Fruit fly (Drosophila melanogaster) S2 (cell line): Measurements from ENCODE around the gene CG42502.

Experiments used
- CG8478 ChIP-seq: fragments of >200 bp; optimal IDR thresholded peaks from 2 replicates; lab custom pipeline; 2018
- CTCF ChIP-seq, 2 experiments: fragments of >200 bp; optimal IDR thresholded peaks; 2 replicates each; lab custom pipeline; 2018

DNA sequence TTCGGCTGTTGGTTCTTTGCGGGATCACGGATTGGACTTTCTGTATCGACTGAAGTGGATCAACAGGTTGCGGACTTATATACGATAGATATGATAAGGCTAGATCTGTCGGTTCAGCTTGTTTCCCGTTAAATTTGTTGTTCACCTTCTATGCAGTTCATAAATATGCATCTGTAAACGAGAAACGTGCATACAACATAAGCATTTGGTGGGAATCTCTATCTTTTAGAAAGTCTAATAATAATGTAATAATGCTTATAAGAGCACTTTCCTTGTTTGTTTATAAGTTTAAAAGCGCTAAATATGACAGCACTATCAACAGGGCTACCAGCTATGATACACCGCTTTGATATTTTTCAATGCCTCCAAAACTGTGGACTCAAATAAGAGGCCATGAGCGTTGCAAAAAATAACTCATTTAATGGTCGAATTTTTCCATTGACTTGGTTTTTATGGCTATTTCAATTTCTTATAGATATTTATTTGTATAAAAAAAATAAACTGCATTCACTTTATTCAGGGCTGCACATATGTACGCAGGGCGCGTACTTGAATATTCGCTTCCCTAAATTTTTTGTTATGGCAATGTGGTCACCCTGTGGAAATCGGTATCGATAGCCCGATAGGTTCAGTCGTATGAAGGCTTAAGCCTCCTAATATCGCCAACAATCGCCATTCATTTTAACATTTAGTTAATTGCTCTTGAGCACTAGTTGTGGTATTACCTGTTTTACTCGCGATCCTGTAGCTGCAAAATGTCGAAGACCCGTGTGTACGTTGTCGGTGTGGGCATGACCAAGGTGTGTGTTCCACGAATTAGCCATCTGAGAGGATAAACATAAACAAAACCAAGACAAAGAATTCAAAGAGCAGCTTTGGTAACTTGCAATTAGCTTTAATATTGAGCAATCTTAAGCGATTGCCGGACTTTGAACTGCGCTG is 19.8 kb upstream of the CG42502 start, which contains the start of the genes CG17597 and ScpX:
- TF ChIP-seq CG8478 (lab: Kevin White, UChicago) (no peak), CTCF (optimal IDR thresholded peaks at IDR 0.05; lab: Kevin White, UChicago) (no peak)
